Worm (Caenorhabditis elegans): ENCODE data around the gene C17E7.12.

The C17E7.12 gene

ce11 chrV:3912472-3912871, 20.7 kb upstream of the C17E7.12 start, which contains the start of gene srx-68:
srx-68 (plus strand) TSS chrV:3912772.
- TF ChIP-seq mdl-1 (tag; optimal IDR thresholded peaks at IDR 0.05) (no peak), hlh-30 (tag; optimal IDR thresholded peaks at IDR 0.05; ENCODE audit: insufficient read depth) (no peak), nhr-237 (tag; optimal IDR thresholded peaks at IDR 0.05) (no peak), ceh-28 (tag; optimal IDR thresholded peaks at IDR 0.05) (no peak), nhr-111 (GFP tag; optimal IDR thresholded peaks at IDR 0.05) (no peak), Y75B8A.6 (GFP tag; IDR thresholded peaks at IDR 0.05) (no peak), hlh-11 (tag; optimal IDR thresholded peaks at IDR 0.05) (no peak), mxl-3 (GFP tag; optimal IDR thresholded peaks at IDR 0.05) (no peak), ceh-82 (tag; optimal IDR thresholded peaks at IDR 0.05) (no peak)

ce11 chrV:3905841-3906240, 14.0 kb upstream of the C17E7.12 start, which contains the start of gene nhr-156:
nhr-156 (plus strand) TSS chrV:3906106.
- peak; percentile 3 for TF ChIP-seq pqm-1 (tag; optimal IDR thresholded peaks at IDR 0.05)
- no peak for TF ChIP-seq snpc-4 (tag; optimal IDR thresholded peaks at IDR 0.05)
- peak; percentile 0 for TF ChIP-seq nhr-28 (tag; optimal IDR thresholded peaks at IDR 0.05)
- TF ChIP-seq duxl-1 (tag; optimal IDR thresholded peaks at IDR 0.05; ENCODE audit: poor library complexity): peak; percentile 81
- no peak for TF ChIP-seq F37D6.2 (tag; optimal IDR thresholded peaks at IDR 0.05)
- TF ChIP-seq cey-2 (tag; optimal IDR thresholded peaks at IDR 0.05; ENCODE audit: borderline replicate concordance, insufficient read depth): no peak

- TF ChIP-seq nhr-102 (tag; optimal IDR thresholded peaks at IDR 0.05) (no peak), unc-62 (GFP tag; optimal IDR thresholded peaks at IDR 0.05 in 1 of 2) (peak in 1 of 2 experiments; percentile 93), unc-62 (tag; optimal IDR thresholded peaks at IDR 0.05) (no peak)
Observed at ce11 chrV:3903424-3903823, 11.6 kb upstream of the C17E7.12 start.

DNA sequence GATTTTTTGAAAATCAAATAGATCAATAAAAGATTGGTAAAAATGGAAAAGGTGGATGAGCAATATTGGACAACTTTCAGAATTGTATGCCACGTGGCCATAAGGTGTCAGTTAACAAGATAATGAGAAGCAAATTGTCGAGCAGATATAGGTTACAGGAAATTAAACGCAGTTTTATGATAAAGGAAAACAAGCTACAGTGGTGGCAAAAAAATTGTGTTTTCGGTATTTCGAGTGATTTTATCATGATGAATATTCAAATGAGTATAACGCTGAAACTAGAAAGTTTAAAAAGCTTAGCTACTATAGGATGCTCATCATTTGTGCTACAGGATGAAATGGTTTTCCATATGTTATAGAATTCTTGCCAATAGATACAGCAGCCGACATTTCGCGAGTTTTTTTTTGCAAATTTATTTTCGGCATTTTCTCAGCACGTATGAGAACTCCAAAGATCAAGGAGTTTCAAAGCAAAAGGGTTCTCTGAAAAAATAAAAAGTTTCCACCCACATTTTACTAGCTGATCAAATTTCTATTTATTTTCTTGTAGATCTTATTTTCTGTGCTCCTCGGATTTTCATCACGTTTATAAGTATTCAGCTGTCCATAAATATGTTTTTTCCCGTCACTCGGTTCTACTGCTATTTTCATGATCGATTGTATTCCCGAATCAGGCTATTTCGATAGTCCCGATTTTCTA, 10.8 kb upstream of the C17E7.12 start, which contains the start of the genes str-229 and srh-190:
Gene str-229, minus strand, starts transcription at position 101 of the 700 bp plus-strand sequence.
Gene srh-190, plus strand, starts transcription at position 650 of the 700 bp plus-strand sequence.
- TF ChIP-seq madf-9 (GFP tag; conservative IDR thresholded peaks at IDR 0.05) (no peak), T20F7.1 (GFP tag; optimal IDR thresholded peaks at IDR 0.05) (no peak), dmd-9 (GFP tag; IDR thresholded peaks at IDR 0.05) (no peak), daf-16 (GFP tag; optimal IDR thresholded peaks at IDR 0.05) (no peak), daf-16 (tag; optimal IDR thresholded peaks at IDR 0.05) (no peak), nhr-41 (GFP tag; IDR thresholded peaks at IDR 0.05) (no peak), vab-7 (GFP tag; IDR thresholded peaks at IDR 0.05) (no peak), ceh-62 (tag; optimal IDR thresholded peaks at IDR 0.05) (no peak), daf-19 (GFP tag; conservative IDR thresholded peaks at IDR 0.05) (no peak), mes-2 (tag; optimal IDR thresholded peaks at IDR 0.05; ENCODE audit: poor library complexity, severe bottlenecking) (no peak), snpc-1.2 (GFP tag; IDR thresholded peaks at IDR 0.05) (no peak)

ce11 chrV:3900102-3900501, 8.3 kb upstream of the C17E7.12 start, which contains the start of gene irld-22:
irld-22 (minus strand) TSS chrV:3900202.
- no peak for TF ChIP-seq lin-1 (GFP tag; IDR thresholded peaks at IDR 0.05)
- TF ChIP-seq ZK546.5 (tag; optimal IDR thresholded peaks at IDR 0.05): no peak
- TF ChIP-seq php-3 (GFP tag; IDR thresholded peaks at IDR 0.05): no peak
- TF ChIP-seq ctbp-1 (GFP tag; IDR thresholded peaks at IDR 0.05): no peak
- TF ChIP-seq aly-2 (tag; optimal IDR thresholded peaks at IDR 0.05): no peak
- no peak for TF ChIP-seq duxl-1 (tag; optimal IDR thresholded peaks at IDR 0.05; ENCODE audit: poor library complexity)
- TF ChIP-seq Y48G9A.11 (GFP tag; IDR thresholded peaks at IDR 0.05): no peak
- TF ChIP-seq lin-39 (tag; optimal IDR thresholded peaks at IDR 0.05): no peak
- no peak for TF ChIP-seq ceh-82 (tag; optimal IDR thresholded peaks at IDR 0.05)
- no peak for TF ChIP-seq ces-1 (GFP tag; optimal IDR thresholded peaks at IDR 0.05)
- TF ChIP-seq dve-1 (tag; optimal IDR thresholded peaks at IDR 0.05; ENCODE audit: insufficient read depth): no peak
- TF ChIP-seq lin-29 (GFP tag; IDR thresholded peaks at IDR 0.05): no peak
- TF ChIP-seq lin-15B (tag; optimal IDR thresholded peaks at IDR 0.05): no peak
- TF ChIP-seq fkh-10 (GFP tag; optimal IDR thresholded peaks at IDR 0.05): no peak
- TF ChIP-seq fos-1 (tag; optimal IDR thresholded peaks at IDR 0.05): no peak
- no peak for TF ChIP-seq dpl-1 (GFP tag; optimal IDR thresholded peaks at IDR 0.05)
- no peak for TF ChIP-seq madf-5 (GFP tag; IDR thresholded peaks at IDR 0.05)
- no peak for TF ChIP-seq saeg-2 (GFP tag; IDR thresholded peaks at IDR 0.05)

Measured in whole organism, L4 larva.